Fruit fly (Drosophila melanogaster): ENCODE data around the gene Synd.

Gene Synd

dm6 chr3R:20876680-20877079 lies 44.1 kb downstream of the Synd start:
- TF ChIP-seq lola (GFP tag; optimal IDR thresholded peaks at IDR 0.05) (no peak), woc (GFP tag; optimal IDR thresholded peaks at IDR 0.05) (no peak), Vsx2 (GFP tag; optimal IDR thresholded peaks at IDR 0.05; ENCODE audit: partially characterized antibody) (no peak), Jra (GFP tag; optimal IDR thresholded peaks at IDR 0.05) (no peak), ey (GFP tag; optimal IDR thresholded peaks at IDR 0.05) (no peak), pan (optimal IDR thresholded peaks at IDR 0.05) (no peak), Dfd (GFP tag; optimal IDR thresholded peaks at IDR 0.05) (no peak), dsf (GFP tag; optimal IDR thresholded peaks at IDR 0.05; ENCODE audit: borderline replicate concordance) (no peak), CG9705 (GFP tag; optimal IDR thresholded peaks at IDR 0.05) (no peak), Rel (GFP tag; optimal IDR thresholded peaks at IDR 0.05) (no peak), Rel (tag; optimal IDR thresholded peaks at IDR 0.05) (no peak), jim (GFP tag; optimal IDR thresholded peaks at IDR 0.05) (no peak), Mio (GFP tag; optimal IDR thresholded peaks at IDR 0.05) (no peak), GATAd (GFP tag; optimal IDR thresholded peaks at IDR 0.05) (no peak), fru (GFP tag; optimal IDR thresholded peaks at IDR 0.05) (no peak), foxo (GFP tag; optimal IDR thresholded peaks at IDR 0.05) (no peak)

DNA sequence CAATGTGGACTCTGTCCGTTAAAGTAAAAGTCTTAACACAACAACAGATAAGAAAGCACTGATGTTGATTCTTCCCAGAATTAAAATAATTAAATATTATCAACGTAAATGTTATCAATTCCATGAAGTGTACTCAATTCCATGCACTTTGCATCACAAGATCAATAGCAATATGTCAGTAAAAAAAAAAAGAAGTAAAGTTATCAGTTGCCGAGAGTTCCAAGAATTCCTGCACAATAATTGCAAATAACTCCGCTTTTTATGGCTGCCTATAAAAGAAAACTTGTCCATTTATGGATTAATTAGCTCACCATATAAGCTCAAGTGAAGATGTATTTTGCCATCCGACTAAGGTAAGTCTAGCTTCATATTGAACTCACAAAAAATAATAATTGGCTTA lies 44.8 kb downstream of the Synd start, which contains the start of gene TotZ:
Gene TotZ, plus strand, starts transcription at position 301 of the 400 bp plus-strand sequence.
- no peak for TF ChIP-seq Rel (GFP tag; optimal IDR thresholded peaks at IDR 0.05)
- TF ChIP-seq Rel (tag; optimal IDR thresholded peaks at IDR 0.05) = no peak
- no peak for TF ChIP-seq Hnf4 (GFP tag; optimal IDR thresholded peaks at IDR 0.05)
- no peak for TF ChIP-seq Sp1 (GFP tag; optimal IDR thresholded peaks at IDR 0.05)
- no peak for TF ChIP-seq HLH106 (tag; optimal IDR thresholded peaks at IDR 0.05)
- TF ChIP-seq br (GFP tag; optimal IDR thresholded peaks at IDR 0.05) = no peak
- TF ChIP-seq lola (GFP tag; optimal IDR thresholded peaks at IDR 0.05) = no peak
- TF ChIP-seq CG32264 (GFP tag; optimal IDR thresholded peaks at IDR 0.05) = no peak
- TF ChIP-seq Dfd (GFP tag; optimal IDR thresholded peaks at IDR 0.05) = no peak
- TF ChIP-seq rgr (GFP tag; optimal IDR thresholded peaks at IDR 0.05) = no peak
- TF ChIP-seq psq (GFP tag; optimal IDR thresholded peaks at IDR 0.05) = no peak
- no peak for TF ChIP-seq foxo (GFP tag; optimal IDR thresholded peaks at IDR 0.05)
- no peak for TF ChIP-seq sv (GFP tag; optimal IDR thresholded peaks at IDR 0.05)
- no peak for TF ChIP-seq brk (GFP tag; optimal IDR thresholded peaks at IDR 0.05)
